Worm (Caenorhabditis elegans) whole organism, L4 larva: ENCODE data around the gene ddx-19.

Experiments used
- D1046.2 ChIP-seq: fragments of 200-800 bp; sonication (Bioruptor generic); IDR thresholded peaks from 2 replicates; pipeline ENCODE4 v1.3.6; 2022; ENCODE audit warnings: missing genetic modification characterization, missing compliant biosample characterization
- F10B5.3 ChIP-seq: sonication (generic microtip); optimal IDR thresholded peaks from 2 replicates; lab custom pipeline; 2016; ENCODE audit warnings: mild to moderate bottlenecking, missing genetic modification characterization, missing compliant biosample characterization
- F49E8.2 ChIP-seq: sonication (generic microtip); optimal IDR thresholded peaks from 2 replicates; lab custom pipeline; 2016; ENCODE audit warnings: missing compliant biosample characterization, mild to moderate bottlenecking, missing genetic modification characterization, borderline replicate concordance
- Y105C5A.15 ChIP-seq: fragments of 200-800 bp; sonication (Bioruptor generic); IDR thresholded peaks from 2 replicates; pipeline ENCODE4 v1.3.6; 2022; ENCODE audit warnings: missing genetic modification characterization, missing compliant biosample characterization
- Y5F2A.4 ChIP-seq: fragments of 200-800 bp; sonication (Bioruptor generic); optimal IDR thresholded peaks from 2 replicates; lab custom pipeline; 2018; ENCODE audit warnings: mild to moderate bottlenecking, missing genetic modification characterization, missing compliant biosample characterization
- aha-1 ChIP-seq: fragments of 150-350 bp; peaks from one replicate; lab custom pipeline; 2014; ENCODE audit warnings: missing biosample characterization, missing genetic modification characterization
- ceh-20 ChIP-seq: fragments of 200-800 bp; sonication (Bioruptor generic); IDR thresholded peaks from 2 replicates; pipeline ENCODE4 v1.3.6; 2022; ENCODE audit warnings: missing genetic modification reagents, missing genetic modification characterization, missing compliant biosample characterization
- ceh-62 ChIP-seq: sonication (generic microtip); optimal IDR thresholded peaks from 2 replicates; lab custom pipeline; 2017; ENCODE audit warnings: missing biosample characterization, missing genetic modification characterization
- ces-1 ChIP-seq: fragments of 150-350 bp; sonication (generic microtip); optimal IDR thresholded peaks from 4 replicates; lab custom pipeline; 2014; ENCODE audit warnings: missing biosample characterization, missing genetic modification reagents, missing genetic modification characterization
- ctbp-1 ChIP-seq: fragments of 200-800 bp; sonication (Bioruptor generic); IDR thresholded peaks from 2 replicates; pipeline ENCODE4 v1.3.6; 2022; ENCODE audit warnings: missing genetic modification reagents, missing genetic modification characterization, missing compliant biosample characterization
- dpl-1 ChIP-seq: fragments of 150-350 bp; optimal IDR thresholded peaks from 2 replicates; lab custom pipeline; 2014; ENCODE audit warnings: missing biosample characterization, missing genetic modification reagents, missing genetic modification characterization
- egl-27 ChIP-seq: sonication (generic microtip); optimal IDR thresholded peaks from 3 replicates; lab custom pipeline; 2017; ENCODE audit warnings: missing biosample characterization, missing genetic modification reagents, missing genetic modification characterization
- fkh-10 ChIP-seq: fragments of 150-350 bp; optimal IDR thresholded peaks from 2 replicates; lab custom pipeline; 2014; ENCODE audit warnings: missing biosample characterization, missing genetic modification reagents, missing genetic modification characterization
- gei-8 ChIP-seq: fragments of 200-800 bp; sonication (Bioruptor generic); optimal IDR thresholded peaks from 2 replicates; lab custom pipeline; 2018; ENCODE audit warnings: mild to moderate bottlenecking, missing genetic modification characterization, missing compliant biosample characterization
- hmg-1.1 ChIP-seq: fragments of 200-800 bp; sonication (Bioruptor generic); IDR thresholded peaks from 2 replicates; pipeline ENCODE4 v1.3.6; 2022; ENCODE audit warnings: missing genetic modification reagents, missing genetic modification characterization, missing compliant biosample characterization
- lin-1 ChIP-seq: fragments of 200-800 bp; sonication (Bioruptor generic); IDR thresholded peaks from 2 replicates; pipeline ENCODE4 v1.3.6; 2022; ENCODE audit warnings: missing genetic modification reagents, missing genetic modification characterization, missing compliant biosample characterization
- lin-29 ChIP-seq: fragments of 200-800 bp; sonication (Bioruptor generic); IDR thresholded peaks from 2 replicates; pipeline ENCODE4 v1.3.6; 2022; ENCODE audit warnings: missing genetic modification reagents, missing genetic modification characterization, missing compliant biosample characterization
- lin-38 ChIP-seq: fragments of 200-800 bp; sonication (Bioruptor generic); IDR thresholded peaks from 2 replicates; pipeline ENCODE4 v1.3.6; 2022; ENCODE audit warnings: missing genetic modification reagents, missing genetic modification characterization, missing compliant biosample characterization
- lsy-2 ChIP-seq, 2 experiments: fragments of 150-350 bp in 1 of 2; sonication (generic microtip) in 1 of 2; optimal IDR thresholded peaks; 2 replicates each; lab custom pipeline; 2014 to 2017; ENCODE audit warnings: missing biosample characterization in 2 of 2, missing genetic modification characterization in 2 of 2
- madf-5 ChIP-seq, 2 experiments: fragments of 200-800 bp; sonication (Bioruptor generic); IDR thresholded peaks; 2 replicates each; pipeline ENCODE4 v1.3.6; 2022; ENCODE audit warnings: missing compliant biosample characterization in 2 of 2, missing genetic modification characterization in 2 of 2
- madf-9 ChIP-seq: fragments of 200-800 bp; sonication (Bioruptor generic); conservative IDR thresholded peaks from 2 replicates; pipeline ENCODE4 v1.3.6; 2022; ENCODE audit warnings: missing genetic modification reagents, missing genetic modification characterization, missing compliant biosample characterization
- mdl-1 ChIP-seq, 2 experiments: fragments of 150-350 bp in 1 of 2; sonication (generic microtip) in 1 of 2; optimal IDR thresholded peaks; 2 replicates each; lab custom pipeline; 2014 to 2017; ENCODE audit warnings: missing biosample characterization in 2 of 2, missing genetic modification characterization in 2 of 2
- mdt-29 ChIP-seq: fragments of 200-800 bp; sonication (Bioruptor generic); IDR thresholded peaks from 2 replicates; pipeline ENCODE4 v1.3.6; 2022; ENCODE audit warnings: missing genetic modification reagents, missing genetic modification characterization, missing compliant biosample characterization
- mxl-2 ChIP-seq: fragments of 200-800 bp; sonication (Bioruptor generic); conservative IDR thresholded peaks from 2 replicates; pipeline ENCODE4 v1.3.6; 2022; ENCODE audit warnings: missing genetic modification reagents, missing genetic modification characterization, missing compliant biosample characterization
- mxl-3 ChIP-seq: fragments of 200-800 bp; sonication (Bioruptor generic); optimal IDR thresholded peaks from 2 replicates; lab custom pipeline; 2018; ENCODE audit warnings: mild to moderate bottlenecking, missing genetic modification characterization, missing compliant biosample characterization
- nhr-11 ChIP-seq: fragments of 150-350 bp; optimal IDR thresholded peaks from 2 replicates; lab custom pipeline; 2014; ENCODE audit warnings: missing biosample characterization, missing genetic modification characterization
- nhr-28 ChIP-seq: fragments of 150-350 bp; optimal IDR thresholded peaks from 2 replicates; lab custom pipeline; 2014; ENCODE audit warnings: missing biosample characterization, missing genetic modification characterization
- nhr-6 ChIP-seq: fragments of 150-350 bp; optimal IDR thresholded peaks from 2 replicates; lab custom pipeline; 2014; ENCODE audit warnings: missing biosample characterization, missing genetic modification characterization
- nhr-77 ChIP-seq: fragments of 150-350 bp; optimal IDR thresholded peaks from 2 replicates; lab custom pipeline; 2014; ENCODE audit warnings: missing biosample characterization, missing genetic modification characterization
- pha-4 ChIP-seq, 2 experiments: fragments of 150-350 bp in 1 of 2; fragments of 200-800 bp in 1 of 2; sonication (Bioruptor generic) in 1 of 2; IDR thresholded peaks in 1 of 2; optimal IDR thresholded peaks in 1 of 2; 2 replicates each; pipeline versions ENCODE4 v1.3.6 to Lab custom; 2014 to 2022; ENCODE audit warnings: missing genetic modification characterization in 2 of 2, missing genetic modification reagents in 2 of 2, missing biosample characterization in 1 of 2, missing compliant biosample characterization in 1 of 2
- pqm-1 ChIP-seq: sonication (generic microtip); optimal IDR thresholded peaks from 2 replicates; lab custom pipeline; 2017; ENCODE audit warnings: missing biosample characterization, missing genetic modification characterization
- rbr-2 ChIP-seq: sonication (generic microtip); optimal IDR thresholded peaks from 2 replicates; lab custom pipeline; 2016; ENCODE audit warnings: missing genotype, missing genetic modification characterization, missing compliant biosample characterization
- set-16 ChIP-seq: fragments of 200-800 bp; sonication (Bioruptor generic); IDR thresholded peaks from 2 replicates; pipeline ENCODE4 v1.3.6; 2022; ENCODE audit warnings: missing genetic modification reagents, missing genetic modification characterization, missing compliant biosample characterization
- skn-1 ChIP-seq: fragments of 150-350 bp; optimal IDR thresholded peaks from 2 replicates; lab custom pipeline; 2014; ENCODE audit warnings: missing biosample characterization, missing genetic modification characterization
- snpc-1.2 ChIP-seq: fragments of 200-800 bp; sonication (Bioruptor generic); IDR thresholded peaks from 2 replicates; pipeline ENCODE4 v1.3.6; 2022; ENCODE audit warnings: missing genetic modification reagents, missing genetic modification characterization, missing compliant biosample characterization
- tag-97 ChIP-seq: fragments of 200-800 bp; sonication (Bioruptor generic); IDR thresholded peaks from 2 replicates; pipeline ENCODE4 v1.3.6; 2022; ENCODE audit warnings: missing genetic modification characterization, missing compliant biosample characterization
- tra-1 ChIP-seq: fragments of 200-800 bp; sonication (Bioruptor generic); IDR thresholded peaks from 2 replicates; pipeline ENCODE4 v1.3.6; 2022; ENCODE audit warnings: missing genetic modification reagents, missing genetic modification characterization, missing compliant biosample characterization
- unc-39 ChIP-seq: sonication (generic microtip); optimal IDR thresholded peaks from 2 replicates; lab custom pipeline; 2017; ENCODE audit warnings: missing biosample characterization, missing genetic modification characterization
- unc-62 ChIP-seq, 3 experiments: fragments of 150-350 bp in 1 of 3; sonication (generic microtip); optimal IDR thresholded peaks in 2 of 3; peaks in 1 of 3; 1 replicate in 1 of 3; 2 replicates in 2 of 3; lab custom pipeline; 2014 to 2017; ENCODE audit warnings: missing biosample characterization in 3 of 3, missing genetic modification characterization in 3 of 3, missing genetic modification reagents in 3 of 3, missing genotype in 1 of 3
- zfp-2 ChIP-seq: sonication (generic microtip); optimal IDR thresholded peaks from 2 replicates; lab custom pipeline; 2016; ENCODE audit warnings: mild to moderate bottlenecking, missing genetic modification characterization, missing compliant biosample characterization
- zfp-3 ChIP-seq: fragments of 200-800 bp; sonication (Bioruptor generic); conservative IDR thresholded peaks from 2 replicates; pipeline ENCODE4 v1.3.6; 2022; ENCODE audit warnings: missing genetic modification reagents, missing genetic modification characterization, missing compliant biosample characterization
- zip-2 ChIP-seq: fragments of 150-350 bp; optimal IDR thresholded peaks from 2 replicates; lab custom pipeline; 2014; ENCODE audit warnings: missing biosample characterization, missing genetic modification characterization
- ztf-7 ChIP-seq: fragments of 150-350 bp; optimal IDR thresholded peaks from 2 replicates; lab custom pipeline; 2014; ENCODE audit warnings: missing biosample characterization, missing genetic modification characterization

Gene ddx-19

ce11 chrII:8931405-8932149 is 46.9 kb downstream of the ddx-19 start (continued):
- TF ChIP-seq F49E8.2 (tag; lab: Kevin White, UChicago) (no peak), unc-39 (tag; lab: Kevin White, UChicago) (no peak), hmg-1.1 (no peak; the same call in 1 of the 2 replicates), Y105C5A.15 (no peak), lin-29 (GFP tag; lab: Robert Waterston, UW) (no peak), nhr-11 (tag; lab: Kevin White, UChicago) (no peak), unc-62 (GFP tag; optimal IDR thresholded peaks at IDR 0.05 in 1 of 2; lab: Kevin White, UChicago) (peak in 1 of 2 experiments; percentile 82), unc-62 (tag; optimal IDR thresholded peaks at IDR 0.05; lab: Kevin White, UChicago) (no peak), mdt-29 (GFP tag; lab: Robert Waterston, UW) (no peak), mxl-2 (no peak), ces-1 (no peak), zip-2 (tag; lab: Kevin White, UChicago) (no peak), mdl-1 (tag; optimal IDR thresholded peaks at IDR 0.05; lab: Kevin White, UChicago) (peak in 1 of 2 experiments; percentile 61), pqm-1 (tag; lab: Kevin White, UChicago) (no peak), zfp-3 (GFP tag; lab: Robert Waterston, UW) (no peak), ceh-20 (GFP tag; lab: Robert Waterston, UW) (no peak), lsy-2 (tag; optimal IDR thresholded peaks at IDR 0.05; lab: Kevin White, UChicago) (peak; percentile 0 to 28), tra-1 (GFP tag; lab: Robert Waterston, UW) (no peak), nhr-28 (tag; lab: Kevin White, UChicago) (peak; percentile 47), madf-5 (GFP tag; IDR thresholded peaks at IDR 0.05; lab: Robert Waterston, UW) (no peak), madf-9 (GFP tag; lab: Robert Waterston, UW) (0 out of 2 replicates have a peak, but pooled peaks have one; percentile 21), F10B5.3 (tag; lab: Kevin White, UChicago) (no peak), gei-8 (no peak), ceh-62 (no peak), fkh-10 (GFP tag; lab: Kevin White, UChicago) (no peak), dpl-1 (no peak), ztf-7 (tag; lab: Kevin White, UChicago) (no peak), D1046.2 (GFP tag; lab: Robert Waterston, UW) (no peak), nhr-6 (tag; lab: Kevin White, UChicago) (no peak), rbr-2 (peak; percentile 35), Y5F2A.4 (GFP tag; lab: Kevin White, UChicago) (no peak), mxl-3 (GFP tag; lab: Kevin White, UChicago) (no peak), zfp-2 (tag; lab: Kevin White, UChicago) (no peak), nhr-77 (tag; lab: Kevin White, UChicago) (no peak), skn-1 (no peak), pha-4 (GFP tag; IDR thresholded peaks at IDR 0.05; lab: Robert Waterston, UW) (0 out of 2 replicates have a peak, but pooled peaks have one; percentile 34), pha-4 (tag; optimal IDR thresholded peaks at IDR 0.05; lab: Kevin White, UChicago) (no peak), ctbp-1 (GFP tag; lab: Robert Waterston, UW) (no peak), egl-27 (no peak), lin-1 (GFP tag; lab: Robert Waterston, UW) (no peak), tag-97 (GFP tag; lab: Robert Waterston, UW) (no peak), snpc-1.2 (no peak)

- TF ChIP-seq set-16 (GFP tag; lab: Robert Waterston, UW) (peak; percentile 48), lin-38 (no peak), aha-1 (tag; lab: Kevin White, UChicago) (peak; percentile 88)
- TF ChIP-seq, all 104 proteins: peak for 2
Observed at ce11 chrII:8932392-8932791, 47.7 kb downstream of the ddx-19 start.
